Fruit fly (Drosophila melanogaster): ENCODE results near the gene CG8209.

DNA sequence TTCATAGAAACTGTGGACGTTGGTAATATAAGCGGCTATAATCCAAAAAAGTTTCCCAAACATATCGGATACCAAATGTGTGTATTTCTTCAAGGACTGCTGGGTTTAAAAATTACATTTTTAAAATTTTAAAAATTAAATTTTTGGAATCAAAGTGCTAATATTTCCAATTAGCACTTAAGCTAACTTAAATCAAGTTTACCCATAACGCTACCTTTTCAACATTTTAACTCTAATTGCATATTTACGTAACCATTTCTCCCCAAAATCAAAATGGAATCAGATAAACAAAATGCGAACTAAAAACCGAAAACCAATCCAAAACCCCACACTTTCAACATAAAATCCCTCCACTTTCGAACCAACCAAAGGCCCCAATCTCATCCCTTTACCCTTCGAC, 30.0 kb upstream of the CG8209 start, which contains the start of gene CG43880:
- TF ChIP-seq salr (GFP tag; optimal IDR thresholded peaks at IDR 0.05) (no peak), CG11902 (GFP tag; optimal IDR thresholded peaks at IDR 0.05) (no peak), Ets21C (GFP tag; optimal IDR thresholded peaks at IDR 0.05) (no peak), ss (GFP tag; optimal IDR thresholded peaks at IDR 0.05) (no peak), Lpt (GFP tag; optimal IDR thresholded peaks at IDR 0.05) (no peak)

All from whole organism, prepupa.